Worm (Caenorhabditis elegans): Measurements from ENCODE around the gene npr-13.

- TF ChIP-seq egl-27 (tag; optimal IDR thresholded peaks at IDR 0.05) (no peak), lin-13 (GFP tag; optimal IDR thresholded peaks at IDR 0.05) (no peak), ztf-11 (tag; optimal IDR thresholded peaks at IDR 0.05) (no peak), mef-2 (tag; optimal IDR thresholded peaks at IDR 0.05) (no peak), nhr-12 (tag; optimal IDR thresholded peaks at IDR 0.05) (no peak), alr-1 (tag; optimal IDR thresholded peaks at IDR 0.05; ENCODE audit: borderline replicate concordance) (no peak), nhr-11 (tag; optimal IDR thresholded peaks at IDR 0.05) (no peak), nhr-237 (tag; optimal IDR thresholded peaks at IDR 0.05) (no peak)
Observed at ce11 chrV:14899545-14899944, 41.1 kb upstream of the npr-13 start, which contains the start of gene H12D21.10.

All from whole organism, L1 larva.